Fruit fly (Drosophila melanogaster): ENCODE data around the gene PTPMT1.

The PTPMT1 gene

dm6 chr3R:23782456-23783402 lies 24.6 kb downstream of the PTPMT1 start (continued):
- TF ChIP-seq CG11504 (tag; optimal IDR thresholded peaks at IDR 0.05) (peak; percentile 90), CG2202 (tag; optimal IDR thresholded peaks at IDR 0.05) (peak; percentile 93), run (tag; optimal IDR thresholded peaks at IDR 0.05) (peak; percentile 70), CG12744 (GFP tag; optimal IDR thresholded peaks at IDR 0.05) (peak; percentile 44), nom (GFP tag; optimal IDR thresholded peaks at IDR 0.05) (peak; percentile 46), repo (GFP tag; optimal IDR thresholded peaks at IDR 0.05) (peak; percentile 43), prd (optimal IDR thresholded peaks at IDR 0.05) (no peak), prd (GFP tag; IDR thresholded peaks at IDR 0.05) (peak; percentile 94), C15 (GFP tag; IDR thresholded peaks at IDR 0.05) (no peak), CG18476 (GFP tag; optimal IDR thresholded peaks at IDR 0.05) (peak; percentile 87), CG30403 (GFP tag; optimal IDR thresholded peaks at IDR 0.05) (peak; percentile 92), CG33557 (GFP tag; optimal IDR thresholded peaks at IDR 0.05) (peak; percentile 92), schlank (tag; optimal IDR thresholded peaks at IDR 0.05) (peak; percentile 74), eyg (GFP tag; optimal IDR thresholded peaks at IDR 0.05) (peak; percentile 55), GATAe (GFP tag; conservative IDR thresholded peaks at IDR 0.05) (peak; percentile 95), tap (tag; optimal IDR thresholded peaks at IDR 0.05) (peak; percentile 77), CG15269 (tag; optimal IDR thresholded peaks at IDR 0.05) (peak; percentile 69), pan (optimal IDR thresholded peaks at IDR 0.05) (no peak), pan (GFP tag; optimal IDR thresholded peaks at IDR 0.05 in 1 of 2, IDR thresholded peaks at IDR 0.05 in 1 of 2) (peak in 1 of 2 experiments; percentile 81), Dek (tag; optimal IDR thresholded peaks at IDR 0.05) (peak; percentile 66), E2f2 (GFP tag; IDR thresholded peaks at IDR 0.05) (peak; percentile 59; the same call in 1 of the 2 replicates), Deaf1 (tag; optimal IDR thresholded peaks at IDR 0.05) (peak; percentile 56), oc (tag; optimal IDR thresholded peaks at IDR 0.05) (peak; percentile 97), CG18262 (tag; optimal IDR thresholded peaks at IDR 0.05) (peak; percentile 97), ab (GFP tag; optimal IDR thresholded peaks at IDR 0.05) (peak; percentile 83), zf30C (GFP tag; optimal IDR thresholded peaks at IDR 0.05) (peak; percentile 100), pzg (GFP tag; optimal IDR thresholded peaks at IDR 0.05) (no peak), ERR (GFP tag; optimal IDR thresholded peaks at IDR 0.05) (no peak), Adf1 (GFP tag; IDR thresholded peaks at IDR 0.05) (peak; percentile 65), Atf3 (GFP tag; optimal IDR thresholded peaks at IDR 0.05) (peak; percentile 86), CG15601 (tag; optimal IDR thresholded peaks at IDR 0.05) (peak; percentile 93), fd96Cb (tag; optimal IDR thresholded peaks at IDR 0.05) (peak; percentile 95), Six4 (GFP tag; optimal IDR thresholded peaks at IDR 0.05) (peak; percentile 83), CG7786 (GFP tag; optimal IDR thresholded peaks at IDR 0.05) (peak; percentile 61), Gsc (GFP tag; IDR thresholded peaks at IDR 0.05) (peak; percentile 81), pfk (GFP tag; optimal IDR thresholded peaks at IDR 0.05) (peak; percentile 91), CG10366 (GFP tag; IDR thresholded peaks at IDR 0.05) (peak; percentile 76), al (GFP tag; IDR thresholded peaks at IDR 0.05) (peak; percentile 24; the same call in 1 of the 2 replicates), CG17912 (GFP tag; optimal IDR thresholded peaks at IDR 0.05) (peak; percentile 10), nau (GFP tag; optimal IDR thresholded peaks at IDR 0.05) (peak; percentile 72), MESR4 (GFP tag; optimal IDR thresholded peaks at IDR 0.05) (peak; percentile 29), Myb (GFP tag; optimal IDR thresholded peaks at IDR 0.05) (peak; percentile 42), CG33213 (GFP tag; optimal IDR thresholded peaks at IDR 0.05) (peak; percentile 39), CG4854 (GFP tag; optimal IDR thresholded peaks at IDR 0.05) (peak; percentile 63), rib (GFP tag; IDR thresholded peaks at IDR 0.05) (peak; percentile 83), danr (GFP tag; IDR thresholded peaks at IDR 0.05) (peak; percentile 78), Sox100B (GFP tag; optimal IDR thresholded peaks at IDR 0.05) (peak; percentile 87), CG11093 (GFP tag; IDR thresholded peaks at IDR 0.05) (peak; percentile 84), CG3847 (GFP tag; IDR thresholded peaks at IDR 0.05) (peak; percentile 50; the same call in 1 of the 2 replicates)
